Worm (Caenorhabditis elegans): ENCODE results near the gene catp-5.

DNA sequence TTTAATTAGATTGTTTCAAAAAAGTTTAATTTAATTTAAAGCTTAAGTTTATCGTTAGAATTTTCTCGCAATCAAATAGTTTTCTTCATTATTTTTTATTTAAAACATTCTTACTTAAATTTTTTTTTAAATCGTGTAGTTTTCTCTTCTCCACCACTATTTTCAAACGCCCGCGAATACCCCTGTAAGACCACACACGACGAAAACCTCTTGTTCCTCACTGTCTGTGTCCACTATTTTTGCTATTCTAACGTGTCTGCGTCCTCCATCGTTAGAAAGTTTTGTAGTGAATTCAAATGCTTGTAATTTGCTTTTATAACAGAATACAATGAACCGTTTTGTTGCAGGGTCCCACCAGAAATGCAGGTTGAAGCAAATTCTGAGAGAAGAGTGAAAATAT, 57.7 kb downstream of the catp-5 start, which contains the start of gene xol-1:
- no peak for TF ChIP-seq bed-1 (GFP tag; IDR thresholded peaks at IDR 0.05)
- no peak for TF ChIP-seq ztf-18 (tag; optimal IDR thresholded peaks at IDR 0.05)
- no peak for TF ChIP-seq ZK185.1 (tag; optimal IDR thresholded peaks at IDR 0.05; ENCODE audit: poor library complexity, severe bottlenecking)
- no peak for TF ChIP-seq hsf-1 (GFP tag; IDR thresholded peaks at IDR 0.05)
- no peak for TF ChIP-seq madf-3 (GFP tag; IDR thresholded peaks at IDR 0.05)
- TF ChIP-seq gei-17 (GFP tag; optimal IDR thresholded peaks at IDR 0.05): no peak
- TF ChIP-seq ceh-100 (GFP tag; IDR thresholded peaks at IDR 0.05): no peak
- no peak for TF ChIP-seq ama-1 (optimal IDR thresholded peaks at IDR 0.05)
- no peak for TF ChIP-seq ama-1 (GFP tag; optimal IDR thresholded peaks at IDR 0.05)
- no peak for TF ChIP-seq pha-4 (tag; optimal IDR thresholded peaks at IDR 0.05)
- TF ChIP-seq snpc-4 (GFP tag; optimal IDR thresholded peaks at IDR 0.05): no peak
- no peak for TF ChIP-seq snpc-4 (tag; optimal IDR thresholded peaks at IDR 0.05)
- no peak for TF ChIP-seq Y53F4B.3 (GFP tag; IDR thresholded peaks at IDR 0.05)
- TF ChIP-seq T26A5.8 (tag; optimal IDR thresholded peaks at IDR 0.05): no peak
- no peak for TF ChIP-seq cebp-1 (GFP tag; IDR thresholded peaks at IDR 0.05)
- TF ChIP-seq cebp-1 (tag; optimal IDR thresholded peaks at IDR 0.05): no peak
- TF ChIP-seq hmg-20 (GFP tag; IDR thresholded peaks at IDR 0.05): no peak
